Worm (Caenorhabditis elegans) whole organism, early embryonic: Measurements from ENCODE around the gene grl-10.

Experiments
- ama-1 ChIP-seq: fragments of 150-350 bp; optimal IDR thresholded peaks from 2 replicates; lab custom pipeline; 2014
- ceh-36 ChIP-seq: sonication (generic microtip); optimal IDR thresholded peaks from 2 replicates; lab custom pipeline; 2016; ENCODE audit warnings: missing genetic modification characterization, inconsistent platforms, missing compliant biosample characterization
- ets-7 ChIP-seq: sonication (generic microtip); optimal IDR thresholded peaks from 2 replicates; lab custom pipeline; 2016; ENCODE audit warnings: missing genotype, missing genetic modification characterization, missing compliant biosample characterization
- flt-1 ChIP-seq: fragments of 200-800 bp; sonication (Bioruptor generic); IDR thresholded peaks from 2 replicates; pipeline ENCODE4 v1.3.6; 2022; ENCODE audit warnings: missing genetic modification characterization, missing compliant biosample characterization
- hnd-1 ChIP-seq: sonication (generic microtip); optimal IDR thresholded peaks from 2 replicates; lab custom pipeline; 2016; ENCODE audit warnings: missing genetic modification characterization, missing compliant biosample characterization
- tbx-37 ChIP-seq: fragments of 200-800 bp; sonication (Bioruptor generic); conservative IDR thresholded peaks from 2 replicates; pipeline ENCODE4 v1.3.6; 2022; ENCODE audit warnings: missing genetic modification reagents, missing genetic modification characterization, missing compliant biosample characterization
- tra-4 ChIP-seq: sonication (generic microtip); optimal IDR thresholded peaks from 2 replicates; lab custom pipeline; 2017; ENCODE audit warnings: missing genetic modification characterization, missing compliant biosample characterization

DNA sequence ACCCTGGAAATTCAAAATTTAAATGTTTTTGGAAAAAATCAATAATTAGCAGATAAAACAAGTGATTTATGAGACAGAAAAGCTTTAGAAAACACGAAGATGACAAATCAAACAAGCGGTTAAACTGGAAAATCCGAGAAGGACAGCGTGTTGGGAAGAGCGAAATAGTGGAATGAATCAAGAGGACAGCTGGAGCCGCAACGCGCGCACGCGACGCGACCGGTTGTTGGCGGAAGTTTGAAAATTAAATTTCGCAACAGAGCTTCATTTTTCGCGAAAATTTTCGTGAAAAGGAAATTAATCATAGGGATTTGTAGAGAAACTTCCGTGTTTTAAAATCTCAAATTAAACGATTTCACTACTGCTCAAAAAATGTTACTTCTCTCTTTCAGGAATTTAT, 39.4 kb upstream of the grl-10 start, which contains the start of gene clic-1:
- no peak for TF ChIP-seq flt-1 (GFP tag; lab: Robert Waterston, UW)
- no peak for TF ChIP-seq hnd-1 (tag; lab: Kevin White, UChicago)
- no peak for TF ChIP-seq ets-7 (tag; lab: Kevin White, UChicago)
- TF ChIP-seq tra-4 (tag; lab: Kevin White, UChicago): no peak
- TF ChIP-seq ama-1: no peak
- no peak for TF ChIP-seq ceh-36 (tag; lab: Kevin White, UChicago)
- TF ChIP-seq tbx-37 (GFP tag; lab: Robert Waterston, UW): no peak
